Worm (Caenorhabditis elegans): ENCODE measurements around the gene C05E4.7.

The C05E4.7 gene

DNA sequence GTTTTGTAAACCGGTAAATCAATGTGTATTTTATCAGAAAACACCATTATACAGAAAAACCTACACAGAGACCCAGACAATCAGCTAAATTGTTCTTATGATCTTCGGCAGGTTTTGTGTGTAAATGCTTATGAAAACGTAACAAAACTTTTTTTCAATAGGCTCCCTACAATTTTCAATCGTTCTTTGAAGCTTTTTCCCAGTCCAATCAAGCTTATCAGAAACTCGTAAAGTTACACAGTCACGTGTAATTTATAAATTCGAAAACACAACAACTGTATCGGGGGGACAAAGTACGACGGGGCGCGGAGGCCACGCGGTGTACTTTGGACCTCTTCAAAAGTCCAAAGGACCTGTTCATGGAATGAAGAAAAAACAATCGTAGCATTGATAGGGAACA, 11.7 kb upstream of the C05E4.7 start:
- TF ChIP-seq aly-2 (tag; optimal IDR thresholded peaks at IDR 0.05): no peak
- TF ChIP-seq nhr-129 (tag; optimal IDR thresholded peaks at IDR 0.05): peak; percentile 82
- peak; percentile 20 for TF ChIP-seq fos-1 (tag; optimal IDR thresholded peaks at IDR 0.05)
- TF ChIP-seq ztf-1 (GFP tag; conservative IDR thresholded peaks at IDR 0.05): no peak
- peak; percentile 88 for TF ChIP-seq nhr-21 (tag; optimal IDR thresholded peaks at IDR 0.05)
- no peak for TF ChIP-seq elt-1 (tag; optimal IDR thresholded peaks at IDR 0.05)
- no peak for TF ChIP-seq ceh-82 (tag; optimal IDR thresholded peaks at IDR 0.05)
- TF ChIP-seq unc-39 (tag; optimal IDR thresholded peaks at IDR 0.05): no peak
- TF ChIP-seq lsy-2 (tag; optimal IDR thresholded peaks at IDR 0.05): peak in 1 of 2 experiments; percentile 62
- TF ChIP-seq blmp-1 (tag; optimal IDR thresholded peaks at IDR 0.05; ENCODE audit: insufficient read depth): peak; percentile 41
- TF ChIP-seq R02D3.7 (tag; optimal IDR thresholded peaks at IDR 0.05): no peak
- TF ChIP-seq F13H6.1 (tag; optimal IDR thresholded peaks at IDR 0.05): peak; percentile 52
- no peak for TF ChIP-seq nhr-10 (tag; optimal IDR thresholded peaks at IDR 0.05)
- peak; percentile 67 for TF ChIP-seq nhr-25 (tag; optimal IDR thresholded peaks at IDR 0.05)
- no peak for TF ChIP-seq mab-5 (tag; optimal IDR thresholded peaks at IDR 0.05)
- peak in 1 of 2 experiments; percentile 60 for TF ChIP-seq mdl-1 (tag; optimal IDR thresholded peaks at IDR 0.05)
- TF ChIP-seq unc-55 (GFP tag; optimal IDR thresholded peaks at IDR 0.05): no peak
- TF ChIP-seq ama-1 (optimal IDR thresholded peaks at IDR 0.05): peak; percentile 63
- peak; percentile 82 for TF ChIP-seq crh-2 (tag; optimal IDR thresholded peaks at IDR 0.05)
- TF ChIP-seq sma-3 (GFP tag; optimal IDR thresholded peaks at IDR 0.05): peak; percentile 73
- no peak for TF ChIP-seq nhr-23 (tag; optimal IDR thresholded peaks at IDR 0.05)
- TF ChIP-seq Y55F3AM.14 (GFP tag; optimal IDR thresholded peaks at IDR 0.05): peak; percentile 92
- TF ChIP-seq C34F6.9 (tag; optimal IDR thresholded peaks at IDR 0.05): peak; percentile 30
- no peak for TF ChIP-seq nhr-12 (tag; optimal IDR thresholded peaks at IDR 0.05)
- no peak for TF ChIP-seq nhr-6 (tag; optimal IDR thresholded peaks at IDR 0.05)
- TF ChIP-seq sma-9 (GFP tag; optimal IDR thresholded peaks at IDR 0.05): peak; percentile 81
- no peak for TF ChIP-seq sma-9 (tag; optimal IDR thresholded peaks at IDR 0.05)
- no peak for TF ChIP-seq snpc-4 (tag; optimal IDR thresholded peaks at IDR 0.05)

ce11 chrV:731330-731729, 10.6 kb upstream of the C05E4.7 start:
- TF ChIP-seq mbf-1 (tag; optimal IDR thresholded peaks at IDR 0.05) (no peak), sem-4 (tag; optimal IDR thresholded peaks at IDR 0.05) (peak; percentile 48), lin-11 (tag; optimal IDR thresholded peaks at IDR 0.05) (no peak), nhr-25 (tag; optimal IDR thresholded peaks at IDR 0.05) (peak; percentile 85), ceh-16 (tag; optimal IDR thresholded peaks at IDR 0.05) (no peak), sma-9 (GFP tag; optimal IDR thresholded peaks at IDR 0.05) (peak; percentile 99), sma-9 (tag; optimal IDR thresholded peaks at IDR 0.05) (peak; percentile 46), nhr-129 (tag; optimal IDR thresholded peaks at IDR 0.05) (peak; percentile 96), nhr-12 (tag; optimal IDR thresholded peaks at IDR 0.05) (no peak), ztf-1 (GFP tag; conservative IDR thresholded peaks at IDR 0.05) (no peak), ZK546.5 (tag; optimal IDR thresholded peaks at IDR 0.05) (no peak), gmeb-1 (tag; optimal IDR thresholded peaks at IDR 0.05) (peak; percentile 82), R02D3.7 (tag; optimal IDR thresholded peaks at IDR 0.05) (no peak), crh-2 (tag; optimal IDR thresholded peaks at IDR 0.05) (peak; percentile 94), ceh-82 (tag; optimal IDR thresholded peaks at IDR 0.05) (no peak), peb-1 (tag; optimal IDR thresholded peaks at IDR 0.05) (no peak), nhr-6 (tag; optimal IDR thresholded peaks at IDR 0.05) (peak; percentile 49), lin-39 (tag; optimal IDR thresholded peaks at IDR 0.05) (no peak), blmp-1 (tag; optimal IDR thresholded peaks at IDR 0.05; ENCODE audit: insufficient read depth) (peak; percentile 14), elt-3 (tag; optimal IDR thresholded peaks at IDR 0.05) (no peak), ztf-4 (tag; optimal IDR thresholded peaks at IDR 0.05) (peak; percentile 89), nhr-10 (tag; optimal IDR thresholded peaks at IDR 0.05) (peak; percentile 13), mdl-1 (tag; optimal IDR thresholded peaks at IDR 0.05) (peak; percentile 97 to 98), sma-3 (GFP tag; optimal IDR thresholded peaks at IDR 0.05) (peak; percentile 97), lsy-2 (tag; optimal IDR thresholded peaks at IDR 0.05) (peak in 1 of 2 experiments; percentile 80), alr-1 (tag; optimal IDR thresholded peaks at IDR 0.05) (no peak), nhr-237 (tag; optimal IDR thresholded peaks at IDR 0.05) (no peak), Y55F3AM.14 (GFP tag; optimal IDR thresholded peaks at IDR 0.05) (peak; percentile 94), mab-5 (tag; optimal IDR thresholded peaks at IDR 0.05) (peak; percentile 62), unc-39 (tag; optimal IDR thresholded peaks at IDR 0.05) (no peak), egl-27 (tag; optimal IDR thresholded peaks at IDR 0.05) (peak; percentile 74), F13H6.1 (tag; optimal IDR thresholded peaks at IDR 0.05) (peak; percentile 97), unc-62 (GFP tag; optimal IDR thresholded peaks at IDR 0.05) (peak; percentile 11), skn-1 (tag; optimal IDR thresholded peaks at IDR 0.05) (no peak), lin-13 (GFP tag; optimal IDR thresholded peaks at IDR 0.05) (peak; percentile 33), aly-2 (tag; optimal IDR thresholded peaks at IDR 0.05) (no peak), ztf-11 (tag; optimal IDR thresholded peaks at IDR 0.05) (no peak), C34F6.9 (tag; optimal IDR thresholded peaks at IDR 0.05) (peak; percentile 51), nhr-11 (tag; optimal IDR thresholded peaks at IDR 0.05) (no peak), nhr-77 (tag; optimal IDR thresholded peaks at IDR 0.05) (peak; percentile 39), zag-1 (tag; optimal IDR thresholded peaks at IDR 0.05) (no peak), nhr-21 (tag; optimal IDR thresholded peaks at IDR 0.05) (peak; percentile 95), fos-1 (tag; optimal IDR thresholded peaks at IDR 0.05) (peak; percentile 83), unc-55 (GFP tag; optimal IDR thresholded peaks at IDR 0.05) (no peak), elt-1 (tag; optimal IDR thresholded peaks at IDR 0.05) (no peak), snpc-4 (tag; optimal IDR thresholded peaks at IDR 0.05) (peak; percentile 42), ama-1 (optimal IDR thresholded peaks at IDR 0.05) (peak; percentile 82), nhr-23 (tag; optimal IDR thresholded peaks at IDR 0.05) (no peak), dmd-4 (tag; optimal IDR thresholded peaks at IDR 0.05) (no peak)

Data from whole organism, L2 larva.